Worm (Caenorhabditis elegans): ENCODE results near the gene K09E9.7.

Gene K09E9.7

DNA sequence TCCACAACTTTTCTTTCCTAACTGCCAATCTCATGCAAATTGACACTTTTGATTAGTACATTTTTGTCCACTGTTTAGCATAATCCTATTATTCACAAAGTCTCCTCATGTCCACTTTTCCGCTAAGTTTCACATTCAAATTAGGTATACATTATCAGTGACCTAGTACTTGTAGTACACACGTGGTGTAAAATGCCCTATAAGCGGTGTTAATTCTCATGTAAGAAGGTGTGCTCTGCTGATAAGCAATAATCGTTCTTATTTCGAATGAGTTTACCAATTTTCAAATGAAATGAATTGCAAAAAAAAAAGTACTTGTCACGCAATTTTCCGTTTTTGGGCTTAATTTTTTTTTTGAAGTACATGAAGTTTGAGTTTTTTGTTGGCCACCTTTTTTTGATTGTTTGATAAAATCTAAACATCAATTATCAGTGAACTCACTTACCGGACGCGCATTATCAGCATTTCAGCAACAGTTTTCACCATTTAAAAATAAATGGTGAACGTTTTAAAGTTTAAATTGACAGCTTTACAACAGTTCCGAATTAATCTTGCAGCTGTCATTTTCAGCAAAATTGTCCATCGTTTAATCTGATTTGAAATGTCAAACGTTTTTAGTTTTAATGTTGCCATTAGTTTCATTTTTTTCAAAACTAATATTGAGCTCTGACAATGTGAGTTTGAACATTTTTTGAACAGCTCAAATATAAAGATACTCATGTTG is 41.9 kb upstream of the K09E9.7 start:
- TF ChIP-seq tbx-2 (tag; optimal IDR thresholded peaks at IDR 0.05) (no peak), efl-1 (optimal IDR thresholded peaks at IDR 0.05) (no peak), efl-1 (GFP tag; optimal IDR thresholded peaks at IDR 0.05 in 1 of 2) (peak in 1 of 2 experiments; percentile 67), elt-2 (tag; optimal IDR thresholded peaks at IDR 0.05) (peak; percentile 79), hpl-2 (GFP tag; optimal IDR thresholded peaks at IDR 0.05) (no peak), nhr-11 (tag; optimal IDR thresholded peaks at IDR 0.05) (no peak), lin-35 (GFP tag; optimal IDR thresholded peaks at IDR 0.05) (peak in 1 of 2 experiments; percentile 23)

DNA sequence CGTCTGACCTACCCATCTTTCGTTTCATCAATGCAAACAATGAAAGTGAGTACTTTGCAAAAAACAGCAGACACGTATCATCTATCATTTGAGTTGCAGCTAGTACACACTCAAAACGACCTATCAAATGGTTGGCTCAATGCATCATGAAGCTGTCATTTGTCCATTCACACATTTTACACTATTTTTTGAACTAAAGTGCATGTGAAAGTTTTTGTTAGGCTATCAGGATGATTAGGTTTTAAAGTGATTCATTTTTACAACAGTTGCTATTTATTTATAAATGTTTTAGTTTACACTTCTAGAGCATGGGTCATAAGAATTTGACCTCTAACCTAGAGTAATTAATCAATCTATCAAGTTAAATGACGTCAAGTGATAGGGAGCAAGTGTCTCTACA is 40.8 kb upstream of the K09E9.7 start:
- TF ChIP-seq nhr-19 (GFP tag; conservative IDR thresholded peaks at IDR 0.05): peak; percentile 52
- no peak for TF ChIP-seq nhr-90 (tag; optimal IDR thresholded peaks at IDR 0.05; ENCODE audit: poor library complexity)
- TF ChIP-seq nhr-20 (tag; optimal IDR thresholded peaks at IDR 0.05): peak; percentile 58
- TF ChIP-seq rnt-1 (tag; optimal IDR thresholded peaks at IDR 0.05): peak; percentile 46
- TF ChIP-seq lin-14 (GFP tag; optimal IDR thresholded peaks at IDR 0.05): peak; percentile 60
- no peak for TF ChIP-seq snpc-4 (tag; optimal IDR thresholded peaks at IDR 0.05)
- TF ChIP-seq egl-27 (tag; optimal IDR thresholded peaks at IDR 0.05): no peak
- TF ChIP-seq unc-62 (GFP tag; optimal IDR thresholded peaks at IDR 0.05): peak; percentile 43
- peak; percentile 98 for TF ChIP-seq lin-39 (tag; optimal IDR thresholded peaks at IDR 0.05)
- TF ChIP-seq lir-3 (tag; optimal IDR thresholded peaks at IDR 0.05; ENCODE audit: poor library complexity): peak; percentile 45
- TF ChIP-seq lsy-2 (tag; optimal IDR thresholded peaks at IDR 0.05): peak; percentile 45 to 48
- no peak for TF ChIP-seq elt-3 (tag; optimal IDR thresholded peaks at IDR 0.05)
- TF ChIP-seq ceh-8 (GFP tag; optimal IDR thresholded peaks at IDR 0.05): no peak
- peak; percentile 5 for TF ChIP-seq snu-23 (GFP tag; optimal IDR thresholded peaks at IDR 0.05)
- TF ChIP-seq nhr-71 (tag; optimal IDR thresholded peaks at IDR 0.05): peak; percentile 79
- TF ChIP-seq lin-13 (GFP tag; optimal IDR thresholded peaks at IDR 0.05): peak; percentile 13

DNA sequence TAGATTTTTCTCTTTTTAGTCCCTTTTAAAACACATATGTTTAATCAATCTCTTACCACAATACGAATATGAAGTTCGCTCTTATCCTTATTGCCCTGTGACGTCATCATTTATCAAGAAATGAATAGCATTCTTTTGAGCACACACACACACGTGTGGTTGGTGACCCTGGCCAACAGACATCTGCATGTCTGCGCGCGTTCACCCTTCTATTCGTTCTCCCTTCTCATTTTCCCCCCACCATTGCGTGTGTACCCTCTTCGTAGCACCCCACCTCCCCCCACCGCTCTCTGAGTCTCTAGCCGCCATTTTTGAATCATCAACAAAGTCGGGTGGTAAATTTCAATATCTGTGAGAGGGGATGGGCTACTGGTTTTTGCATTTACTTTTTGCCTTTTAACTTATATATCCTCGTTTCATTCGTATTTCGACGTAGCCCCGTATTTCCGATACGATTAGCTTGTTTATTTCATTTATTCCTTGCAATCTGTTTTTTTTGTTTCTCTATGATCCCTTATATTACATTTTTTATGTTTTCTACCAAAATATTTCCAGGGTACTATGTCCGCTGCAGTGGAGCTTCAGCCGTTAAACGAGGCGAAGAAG is 40.1 kb upstream of the K09E9.7 start, which contains the start of gene ent-2:
ent-2 (plus strand) TSS at position 556 of the 606 bp plus-strand sequence.
- TF ChIP-seq mep-1 (tag; optimal IDR thresholded peaks at IDR 0.05): peak; percentile 13
- TF ChIP-seq dpl-1 (GFP tag; optimal IDR thresholded peaks at IDR 0.05): peak in 1 of 3 experiments; percentile 17
- peak in 1 of 2 experiments; percentile 9 for TF ChIP-seq efl-1 (optimal IDR thresholded peaks at IDR 0.05)
- TF ChIP-seq efl-1 (GFP tag; optimal IDR thresholded peaks at IDR 0.05 in 1 of 2): peak in 1 of 2 experiments; percentile 85
- peak; percentile 75 for TF ChIP-seq lin-14 (GFP tag; optimal IDR thresholded peaks at IDR 0.05)
- peak; percentile 86 for TF ChIP-seq fkh-8 (tag; optimal IDR thresholded peaks at IDR 0.05)
- no peak for TF ChIP-seq lir-3 (tag; optimal IDR thresholded peaks at IDR 0.05; ENCODE audit: poor library complexity)
- TF ChIP-seq skn-1 (tag; optimal IDR thresholded peaks at IDR 0.05): peak; percentile 0
- peak in 1 of 2 experiments; percentile 31 for TF ChIP-seq mdl-1 (tag; optimal IDR thresholded peaks at IDR 0.05)
- TF ChIP-seq lsy-2 (tag; optimal IDR thresholded peaks at IDR 0.05): peak in 1 of 2 experiments; percentile 15
- peak; percentile 27 for TF ChIP-seq nhr-85 (tag)
- no peak for TF ChIP-seq mef-2 (tag; optimal IDR thresholded peaks at IDR 0.05)
- peak in 1 of 3 experiments; percentile 33 for TF ChIP-seq ceh-82 (tag; optimal IDR thresholded peaks at IDR 0.05)
- no peak for TF ChIP-seq nhr-47 (tag; optimal IDR thresholded peaks at IDR 0.05)
- TF ChIP-seq dsc-1 (tag; optimal IDR thresholded peaks at IDR 0.05): peak; percentile 58

DNA sequence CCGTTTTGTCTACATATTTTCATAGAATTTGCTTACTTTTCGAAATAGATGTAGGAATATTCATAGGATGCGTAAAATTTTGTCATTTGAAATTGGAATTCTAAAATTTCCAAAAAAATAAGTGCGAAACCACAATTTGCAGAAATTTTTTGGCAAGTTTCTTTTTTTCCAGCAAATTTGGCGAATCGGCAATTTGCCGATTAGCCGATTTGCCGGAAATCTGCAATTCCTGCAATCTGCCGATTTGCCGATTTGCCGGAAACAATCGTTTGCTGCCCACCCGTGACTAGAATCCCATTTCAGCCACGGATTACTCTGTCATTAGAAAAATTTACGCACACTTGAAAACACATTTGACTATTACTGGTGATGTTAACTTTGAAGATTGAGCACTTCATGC is 36.5 kb upstream of the K09E9.7 start:
- TF ChIP-seq jun-1 (tag; optimal IDR thresholded peaks at IDR 0.05) (no peak), hpl-2 (GFP tag; optimal IDR thresholded peaks at IDR 0.05) (no peak), elt-2 (tag; optimal IDR thresholded peaks at IDR 0.05) (no peak), lin-39 (tag; optimal IDR thresholded peaks at IDR 0.05) (no peak), unc-130 (tag; optimal IDR thresholded peaks at IDR 0.05) (no peak), ces-1 (GFP tag; optimal IDR thresholded peaks at IDR 0.05) (no peak), efl-1 (optimal IDR thresholded peaks at IDR 0.05) (no peak), efl-1 (GFP tag; optimal IDR thresholded peaks at IDR 0.05 in 1 of 2) (no peak), nhr-90 (tag; optimal IDR thresholded peaks at IDR 0.05; ENCODE audit: poor library complexity) (no peak), nhr-20 (tag; optimal IDR thresholded peaks at IDR 0.05) (no peak), nhr-11 (tag; optimal IDR thresholded peaks at IDR 0.05) (no peak), ceh-82 (tag; optimal IDR thresholded peaks at IDR 0.05) (no peak), sox-4 (tag; optimal IDR thresholded peaks at IDR 0.05) (no peak), lin-14 (GFP tag; optimal IDR thresholded peaks at IDR 0.05) (no peak)

Measured in whole organism, L1 larva.